Comparison of ENCODE assay signal across 3 fruit fly cellular contexts in genomic region chr3R:21862137-21862850, dm6.
A peak's percentile ranks its signal among the peaks of the same experiment; 100 is the strongest.
TF ChIP-seq lines count a peak whose summit lies in the region.

No protein-coding gene starts in this region.

- peak; percentile 19 for TF ChIP-seq CTCF in whole organism, embryonic (GFP tag; optimal IDR thresholded peaks at IDR 0.05; lab: Kevin White, UChicago)

TF ChIP-seq in whole organism, embryonic, 481 proteins besides CTCF, POLR2A, EP300 and RAD21 (continues in another document):
- no peak for TF ChIP-seq ems (GFP tag; optimal IDR thresholded peaks at IDR 0.05; lab: Kevin White, UChicago)
- TF ChIP-seq CG6791 (GFP tag; IDR thresholded peaks at IDR 0.05; lab: Robert Waterston, UW; ENCODE audit: partially characterized antibody): no peak
- TF ChIP-seq CG3407 (GFP tag; optimal IDR thresholded peaks at IDR 0.05; lab: Kevin White, UChicago): peak; percentile 88
- no peak for TF ChIP-seq Oaz (GFP tag; IDR thresholded peaks at IDR 0.05; lab: Robert Waterston, UW)
- no peak for TF ChIP-seq D (optimal IDR thresholded peaks at IDR 0.05; lab: Kevin White, UChicago)
- peak; percentile 80 for TF ChIP-seq D (GFP tag; optimal IDR thresholded peaks at IDR 0.05; lab: Kevin White, UChicago)
- peak in 1 of 2 experiments; percentile 2 for TF ChIP-seq insv (GFP tag; optimal IDR thresholded peaks at IDR 0.05; lab: Kevin White, UChicago)
- TF ChIP-seq HLH3B (GFP tag; IDR thresholded peaks at IDR 0.05; lab: Robert Waterston, UW): peak; percentile 60
- peak; percentile 4 for TF ChIP-seq Meics (GFP tag; optimal IDR thresholded peaks at IDR 0.05; lab: Kevin White, UChicago)
- peak; percentile 90 for TF ChIP-seq CG17361 (GFP tag; IDR thresholded peaks at IDR 0.05; lab: Robert Waterston, UW)
- TF ChIP-seq CG12071 (GFP tag; optimal IDR thresholded peaks at IDR 0.05; lab: Kevin White, UChicago): peak; percentile 43
- no peak for TF ChIP-seq ftz-f1 (GFP tag; optimal IDR thresholded peaks at IDR 0.05; lab: Kevin White, UChicago)
- TF ChIP-seq CG15514 (GFP tag; optimal IDR thresholded peaks at IDR 0.05; lab: Kevin White, UChicago): no peak
- peak; percentile 33 to 75 for TF ChIP-seq dpn (GFP tag; optimal IDR thresholded peaks at IDR 0.05; lab: Kevin White, UChicago)
- peak; percentile 51; the same call in 1 of the 2 replicates for TF ChIP-seq ssp (GFP tag; IDR thresholded peaks at IDR 0.05; lab: Robert Waterston, UW)
- TF ChIP-seq h (optimal IDR thresholded peaks at IDR 0.05; lab: Kevin White, UChicago): no peak
- TF ChIP-seq CG7786 (GFP tag; optimal IDR thresholded peaks at IDR 0.05; lab: Kevin White, UChicago): no peak
- TF ChIP-seq CG9437 (GFP tag; optimal IDR thresholded peaks at IDR 0.05; lab: Kevin White, UChicago): peak; percentile 64
- TF ChIP-seq Lpt (GFP tag; optimal IDR thresholded peaks at IDR 0.05; lab: Kevin White, UChicago): no peak
- TF ChIP-seq tx (GFP tag; optimal IDR thresholded peaks at IDR 0.05; lab: Kevin White, UChicago): no peak
- no peak for TF ChIP-seq MESR4 (GFP tag; optimal IDR thresholded peaks at IDR 0.05; lab: Kevin White, UChicago)
- no peak for TF ChIP-seq HLH4C (GFP tag; IDR thresholded peaks at IDR 0.05; lab: Robert Waterston, UW; ENCODE audit: partially characterized antibody)
- TF ChIP-seq CG10267 (tag; optimal IDR thresholded peaks at IDR 0.05; lab: Kevin White, UChicago): peak; percentile 56
- TF ChIP-seq CG18619 (GFP tag; optimal IDR thresholded peaks at IDR 0.05; lab: Kevin White, UChicago): peak; percentile 62
- peak; percentile 56 for TF ChIP-seq nau (GFP tag; optimal IDR thresholded peaks at IDR 0.05; lab: Kevin White, UChicago)
- TF ChIP-seq B-H2 (GFP tag; optimal IDR thresholded peaks at IDR 0.05; lab: Kevin White, UChicago): no peak
- peak; percentile 11 for TF ChIP-seq CG8089 (GFP tag; optimal IDR thresholded peaks at IDR 0.05; lab: Kevin White, UChicago)
- TF ChIP-seq CG15011 (GFP tag; optimal IDR thresholded peaks at IDR 0.05; lab: Kevin White, UChicago): no peak
- TF ChIP-seq Oli (tag; optimal IDR thresholded peaks at IDR 0.05; lab: Kevin White, UChicago): peak; percentile 88
- no peak for TF ChIP-seq HLH54F (GFP tag; optimal IDR thresholded peaks at IDR 0.05; lab: Kevin White, UChicago)

TF ChIP-seq in whole organism, prepupa, 60 proteins besides CTCF, POLR2A, EP300 and RAD21 (continues in another document):
- TF ChIP-seq Smox (GFP tag; optimal IDR thresholded peaks at IDR 0.05; lab: Kevin White, UChicago) (peak; percentile 13), ss (GFP tag; optimal IDR thresholded peaks at IDR 0.05; lab: Kevin White, UChicago) (no peak), Lpt (GFP tag; optimal IDR thresholded peaks at IDR 0.05; lab: Kevin White, UChicago) (peak; percentile 88), Ets21C (GFP tag; optimal IDR thresholded peaks at IDR 0.05; lab: Kevin White, UChicago) (peak; percentile 3), Hr38 (GFP tag; optimal IDR thresholded peaks at IDR 0.05; lab: Kevin White, UChicago) (no peak), CG1621 (tag; optimal IDR thresholded peaks at IDR 0.05; lab: Kevin White, UChicago) (no peak), achi (GFP tag; optimal IDR thresholded peaks at IDR 0.05; lab: Kevin White, UChicago) (peak; percentile 69), CG6163 (GFP tag; IDR thresholded peaks at IDR 0.05; lab: Robert Waterston, UW) (peak; percentile 88), Eip78C (GFP tag; lab: Kevin White, UChicago) (peak; percentile 89), CG9139 (GFP tag; optimal IDR thresholded peaks at IDR 0.05; lab: Kevin White, UChicago) (no peak), CG8119 (GFP tag; IDR thresholded peaks at IDR 0.05; lab: Robert Waterston, UW) (peak; percentile 96), fd85E (GFP tag; optimal IDR thresholded peaks at IDR 0.05; lab: Kevin White, UChicago) (no peak), Sox102F (GFP tag; optimal IDR thresholded peaks at IDR 0.05; lab: Kevin White, UChicago) (peak; percentile 21), CG6808 (GFP tag; optimal IDR thresholded peaks at IDR 0.05; lab: Kevin White, UChicago) (no peak), CG34406 (GFP tag; optimal IDR thresholded peaks at IDR 0.05; lab: Kevin White, UChicago) (peak; percentile 13), lz (GFP tag; optimal IDR thresholded peaks at IDR 0.05; lab: Kevin White, UChicago) (peak; percentile 41), CG15336 (GFP tag; IDR thresholded peaks at IDR 0.05; lab: Robert Waterston, UW) (peak; percentile 97), CG32006 (GFP tag; optimal IDR thresholded peaks at IDR 0.05; lab: Kevin White, UChicago) (peak; percentile 97), Eip75B (GFP tag; optimal IDR thresholded peaks at IDR 0.05; lab: Kevin White, UChicago) (peak; percentile 63), Hr4 (GFP tag; optimal IDR thresholded peaks at IDR 0.05; lab: Kevin White, UChicago) (peak; percentile 96), CG11762 (GFP tag; optimal IDR thresholded peaks at IDR 0.05; lab: Kevin White, UChicago; ENCODE audit: insufficient read depth) (peak; percentile 46), CG16779 (tag; optimal IDR thresholded peaks at IDR 0.05; lab: Kevin White, UChicago) (peak; percentile 61), pdm3 (GFP tag; optimal IDR thresholded peaks at IDR 0.05; lab: Kevin White, UChicago) (peak; percentile 71), Blimp-1 (GFP tag; optimal IDR thresholded peaks at IDR 0.05; lab: Kevin White, UChicago) (no peak), cyc (GFP tag; optimal IDR thresholded peaks at IDR 0.05; lab: Kevin White, UChicago) (no peak), CG8319 (GFP tag; optimal IDR thresholded peaks at IDR 0.05; lab: Kevin White, UChicago) (peak; percentile 63), fd59A (GFP tag; optimal IDR thresholded peaks at IDR 0.05; lab: Kevin White, UChicago) (no peak), OdsH (GFP tag; optimal IDR thresholded peaks at IDR 0.05; lab: Kevin White, UChicago) (peak; percentile 80), Eip93F (GFP tag; optimal IDR thresholded peaks at IDR 0.05; lab: Kevin White, UChicago) (no peak), svp (GFP tag; lab: Kevin White, UChicago) (no peak), salr (GFP tag; optimal IDR thresholded peaks at IDR 0.05; lab: Kevin White, UChicago) (peak in 1 of 2 experiments; percentile 83), Gug (GFP tag; IDR thresholded peaks at IDR 0.05; lab: Robert Waterston, UW) (peak; percentile 84), Hr39 (GFP tag; optimal IDR thresholded peaks at IDR 0.05; lab: Kevin White, UChicago) (no peak), CG3919 (GFP tag; optimal IDR thresholded peaks at IDR 0.05; lab: Kevin White, UChicago) (peak; percentile 51)

TF ChIP-seq in whole organism, pupa, 21 proteins besides CTCF, POLR2A, EP300 and RAD21:
- TF ChIP-seq D1 (tag; optimal IDR thresholded peaks at IDR 0.05; lab: Kevin White, UChicago) (no peak), fd96Ca (GFP tag; IDR thresholded peaks at IDR 0.05; lab: Robert Waterston, UW) (no peak; the same call in none of the 3 replicates), CG32121 (GFP tag; IDR thresholded peaks at IDR 0.05; lab: Robert Waterston, UW) (peak; percentile 93), CG12605 (GFP tag; IDR thresholded peaks at IDR 0.05; lab: Robert Waterston, UW) (peak; percentile 86), gl (tag; optimal IDR thresholded peaks at IDR 0.05; lab: Kevin White, UChicago) (no peak), CG8301 (tag; optimal IDR thresholded peaks at IDR 0.05; lab: Kevin White, UChicago) (peak; percentile 91), CG15710 (tag; optimal IDR thresholded peaks at IDR 0.05; lab: Kevin White, UChicago) (no peak), CG13204 (GFP tag; optimal IDR thresholded peaks at IDR 0.05; lab: Kevin White, UChicago) (no peak), Snoo (tag; optimal IDR thresholded peaks at IDR 0.05; lab: Kevin White, UChicago) (no peak), Pif1A (GFP tag; optimal IDR thresholded peaks at IDR 0.05; lab: Kevin White, UChicago) (peak; percentile 73), EcR (GFP tag; optimal IDR thresholded peaks at IDR 0.05; lab: Kevin White, UChicago) (no peak), CG17806 (tag; optimal IDR thresholded peaks at IDR 0.05; lab: Kevin White, UChicago) (peak; percentile 21), CG9948 (tag; optimal IDR thresholded peaks at IDR 0.05; lab: Kevin White, UChicago) (peak; percentile 16), CG34367 (tag; optimal IDR thresholded peaks at IDR 0.05; lab: Kevin White, UChicago) (no peak), rn (GFP tag; IDR thresholded peaks at IDR 0.05; lab: Robert Waterston, UW) (peak; percentile 79), CG14655 (GFP tag; optimal IDR thresholded peaks at IDR 0.05; lab: Kevin White, UChicago) (peak; percentile 85), Ets98B (GFP tag; IDR thresholded peaks at IDR 0.05; lab: Robert Waterston, UW) (peak; percentile 94), Pif1B (GFP tag; optimal IDR thresholded peaks at IDR 0.05; lab: Kevin White, UChicago) (peak; percentile 41), CG4496 (GFP tag; IDR thresholded peaks at IDR 0.05; lab: Robert Waterston, UW) (peak; percentile 94), CG8159 (tag; optimal IDR thresholded peaks at IDR 0.05; lab: Kevin White, UChicago) (peak; percentile 8), CG10348 (GFP tag; IDR thresholded peaks at IDR 0.05; lab: Robert Waterston, UW) (peak; percentile 78)

Comparison
In these comparisons a context has a peak if more than half of its experiments do, and no peak if none do; other contexts are left out.
1. Of the 7 proteins assayed by ChIP-seq in both whole organism, embryonic and whole organism, prepupa: peak only in whole organism, embryonic: Blimp-1; only in whole organism, prepupa: CG16779, Gug and Lpt; in both: Sox102F; in neither: 2.